Fruit fly (Drosophila melanogaster) whole organism, embryonic: ENCODE data around the gene CG33795.

Experiments
- Ada2b ChIP-seq: fragments of 200-800 bp; sonication (Bioruptor generic); IDR thresholded peaks from 2 replicates; pipeline ENCODE4 v1.3.6; 2022; ENCODE audit warnings: missing biosample characterization, missing genetic modification characterization
- Blimp-1 ChIP-seq: fragments of 200-800 bp; sonication (Bioruptor generic); optimal IDR thresholded peaks from 3 replicates; lab custom pipeline; 2018; ENCODE audit warnings: missing biosample characterization, missing genetic modification characterization, mild to moderate bottlenecking, moderate library complexity, missing genetic modification reagents
- Bteb2 ChIP-seq: fragments of 200-800 bp; sonication (Bioruptor generic); optimal IDR thresholded peaks from 2 replicates; lab custom pipeline; 2016; ENCODE audit warnings: missing biosample characterization, missing genetic modification characterization
- CG10274 ChIP-seq: fragments of 200-800 bp; sonication (Bioruptor generic); optimal IDR thresholded peaks from 3 replicates; lab custom pipeline; 2017; ENCODE audit warnings: missing biosample characterization, mild to moderate bottlenecking, missing genetic modification characterization
- CG11093 ChIP-seq: fragments of 200-800 bp; sonication (Bioruptor generic); IDR thresholded peaks from 3 replicates; pipeline ENCODE4 v1.3.6; 2022; ENCODE audit warnings: missing biosample characterization, missing genetic modification characterization
- CG12659 ChIP-seq: fragments of 200-800 bp; sonication (Bioruptor generic); optimal IDR thresholded peaks from 3 replicates; lab custom pipeline; 2017; ENCODE audit warnings: mild to moderate bottlenecking, missing biosample characterization, missing genetic modification reagents, missing genetic modification characterization
- CG14441 ChIP-seq: fragments of 200-800 bp; sonication (Bioruptor generic); IDR thresholded peaks from 2 replicates; pipeline ENCODE4 v1.3.6; 2022; ENCODE audit warnings: missing biosample characterization, missing genetic modification characterization
- CG16779 ChIP-seq: fragments of 200-800 bp; sonication (Bioruptor generic); IDR thresholded peaks from 2 replicates; pipeline ENCODE4 v1.3.6; 2022; ENCODE audit warnings: missing biosample characterization, missing genetic modification characterization
- CG16813 ChIP-seq: fragments of 200-800 bp; sonication (Bioruptor generic); IDR thresholded peaks from 3 replicates; pipeline ENCODE4 v1.3.6; 2022; ENCODE audit warnings: missing biosample characterization, missing genetic modification characterization; ENCODE audit not compliant: partially characterized antibody
- CG18764 ChIP-seq: fragments of 200-800 bp; sonication (Bioruptor generic); optimal IDR thresholded peaks from 3 replicates; lab custom pipeline; 2016; ENCODE audit warnings: missing biosample characterization, missing genetic modification characterization
- CG2678 ChIP-seq: fragments of 200-800 bp; sonication (Bioruptor generic); optimal IDR thresholded peaks from 3 replicates; lab custom pipeline; 2019; ENCODE audit warnings: missing biosample characterization, mild to moderate bottlenecking, missing genetic modification characterization, moderate library complexity
- CG30403 ChIP-seq: fragments of 200-800 bp; sonication (Bioruptor generic); optimal IDR thresholded peaks from 3 replicates; lab custom pipeline; 2016; ENCODE audit warnings: missing biosample characterization, missing genetic modification characterization
- CG34224 ChIP-seq: fragments of 200-800 bp; sonication (Bioruptor generic); IDR thresholded peaks from 3 replicates; pipeline ENCODE4 v1.3.6; 2022; ENCODE audit warnings: missing biosample characterization, missing genetic modification characterization; ENCODE audit not compliant: partially characterized antibody
- CG7745 ChIP-seq: fragments of 200-800 bp; sonication (Bioruptor generic); optimal IDR thresholded peaks from 2 replicates; lab custom pipeline; 2018; ENCODE audit warnings: missing biosample characterization, mild to moderate bottlenecking, missing genetic modification characterization, moderate library complexity
- CG7963 ChIP-seq: fragments of 200-800 bp; sonication (Bioruptor generic); IDR thresholded peaks from 3 replicates; pipeline ENCODE4 v1.3.6; 2022; ENCODE audit warnings: missing biosample characterization, missing genetic modification characterization; ENCODE audit not compliant: partially characterized antibody
- CG9727 ChIP-seq: fragments of 200-800 bp; sonication (Bioruptor generic); optimal IDR thresholded peaks from 3 replicates; lab custom pipeline; 2017; ENCODE audit warnings: missing biosample characterization, mild to moderate bottlenecking, missing genetic modification characterization
- CG9817 ChIP-seq: fragments of 200-800 bp; sonication (Bioruptor generic); optimal IDR thresholded peaks from 2 replicates; lab custom pipeline; 2018; ENCODE audit warnings: missing biosample characterization, mild to moderate bottlenecking, missing genetic modification characterization, moderate library complexity
- Dek ChIP-seq: fragments of 200-800 bp; sonication (Bioruptor generic); optimal IDR thresholded peaks from 3 replicates; lab custom pipeline; 2019; ENCODE audit warnings: missing biosample characterization, mild to moderate bottlenecking, missing genetic modification characterization, moderate library complexity
- Drgx ChIP-seq: fragments of 200-800 bp; sonication (Bioruptor generic); IDR thresholded peaks from 2 replicates; pipeline ENCODE4 v1.3.6; 2022; ENCODE audit warnings: missing biosample characterization, missing genetic modification characterization
- Fer3 ChIP-seq: fragments of 200-800 bp; sonication (Bioruptor generic); optimal IDR thresholded peaks from 2 replicates; lab custom pipeline; 2018; ENCODE audit warnings: missing biosample characterization, mild to moderate bottlenecking, missing genetic modification characterization, moderate library complexity
- Hr78 ChIP-seq, 2 experiments: fragments of 200-800 bp in 1 of 2; fragments of >200 bp in 1 of 2; sonication (Bioruptor generic) in 1 of 2; optimal IDR thresholded peaks; 2 replicates each; lab custom pipeline; 2017 to 2019; ENCODE audit warnings: missing biosample characterization in 2 of 2, missing genetic modification characterization in 2 of 2, mild to moderate bottlenecking in 1 of 2, moderate library complexity in 1 of 2
- Meics ChIP-seq: fragments of 200-800 bp; sonication (Bioruptor generic); optimal IDR thresholded peaks from 2 replicates; lab custom pipeline; 2017; ENCODE audit warnings: missing biosample characterization, mild to moderate bottlenecking, missing genetic modification characterization
- NK7.1 ChIP-seq: fragments of 200-800 bp; sonication (Bioruptor generic); optimal IDR thresholded peaks from 3 replicates; lab custom pipeline; 2016; ENCODE audit warnings: missing biosample characterization, missing genetic modification characterization
- Oli ChIP-seq: fragments of 200-800 bp; sonication (Bioruptor generic); optimal IDR thresholded peaks from 2 replicates; lab custom pipeline; 2018; ENCODE audit warnings: missing biosample characterization, mild to moderate bottlenecking, missing genetic modification characterization, moderate library complexity
- PHDP ChIP-seq: fragments of 200-800 bp; sonication (Bioruptor generic); optimal IDR thresholded peaks from 3 replicates; lab custom pipeline; 2018; ENCODE audit warnings: missing biosample characterization, mild to moderate bottlenecking, missing genetic modification characterization, moderate library complexity
- Sox102F ChIP-seq: fragments of 200-800 bp; sonication (Bioruptor generic); optimal IDR thresholded peaks from 2 replicates; lab custom pipeline; 2018; ENCODE audit warnings: missing biosample characterization, mild to moderate bottlenecking, missing genetic modification characterization, moderate library complexity
- Ssrp ChIP-seq: fragments of 200-800 bp; sonication (Bioruptor generic); optimal IDR thresholded peaks from 2 replicates; lab custom pipeline; 2018; ENCODE audit warnings: missing biosample characterization, mild to moderate bottlenecking, missing genetic modification characterization, moderate library complexity
- Trl ChIP-seq, 3 experiments: fragments of >200 bp in 2 of 3; fragments of 200-800 bp in 1 of 3; sonication (Bioruptor generic) in 1 of 3; optimal IDR thresholded peaks; 2 replicates in 1 of 3; 3 replicates in 2 of 3; lab custom pipeline; 2016 to 2017; ENCODE audit warnings: missing biosample characterization in 1 of 3, missing genetic modification characterization in 1 of 3
- aop ChIP-seq: fragments of 200-800 bp; sonication (Bioruptor generic); IDR thresholded peaks from 2 replicates; pipeline ENCODE4 v1.3.6; 2022; ENCODE audit warnings: missing biosample characterization, missing genetic modification characterization
- bigmax ChIP-seq: fragments of 200-800 bp; sonication (Bioruptor generic); optimal IDR thresholded peaks from 2 replicates; lab custom pipeline; 2018; ENCODE audit warnings: missing biosample characterization, mild to moderate bottlenecking, missing genetic modification characterization
- ci ChIP-seq: fragments of 200-800 bp; sonication (Bioruptor generic); IDR thresholded peaks from 3 replicates; pipeline ENCODE4 v1.3.6; 2022; ENCODE audit warnings: missing biosample characterization, missing genetic modification characterization
- corto ChIP-seq: fragments of 200-800 bp; sonication (Bioruptor generic); optimal IDR thresholded peaks from 2 replicates; lab custom pipeline; 2016; ENCODE audit warnings: missing biosample characterization, mild to moderate bottlenecking, missing genetic modification characterization, moderate library complexity
- da ChIP-seq: fragments of 200-800 bp; sonication (Bioruptor generic); optimal IDR thresholded peaks from 2 replicates; lab custom pipeline; 2016; ENCODE audit warnings: missing biosample characterization, missing genetic modification characterization
- fd64A ChIP-seq: fragments of 200-800 bp; sonication (Bioruptor generic); optimal IDR thresholded peaks from 3 replicates; lab custom pipeline; 2018; ENCODE audit warnings: missing biosample characterization, mild to moderate bottlenecking, missing genetic modification characterization
- gce ChIP-seq: fragments of 200-800 bp; sonication (Bioruptor generic); IDR thresholded peaks from 3 replicates; pipeline ENCODE4 v1.3.6; 2022; ENCODE audit warnings: missing biosample characterization, missing genetic modification characterization
- gcm ChIP-seq: fragments of 200-800 bp; sonication (Bioruptor generic); optimal IDR thresholded peaks from 2 replicates; lab custom pipeline; 2019; ENCODE audit warnings: missing biosample characterization, mild to moderate bottlenecking, missing genetic modification characterization, moderate library complexity
- gsb ChIP-seq: fragments of 200-800 bp; sonication (Bioruptor generic); IDR thresholded peaks from 2 replicates; pipeline ENCODE4 v1.3.6; 2022; ENCODE audit warnings: missing biosample characterization, missing genetic modification characterization
- gt ChIP-seq: fragments of 200-800 bp; sonication (Bioruptor generic); IDR thresholded peaks from 2 replicates; pipeline ENCODE4 v1.3.6; 2022; ENCODE audit warnings: missing biosample characterization, missing genetic modification characterization
- jumu ChIP-seq: fragments of 200-800 bp; sonication (Bioruptor generic); optimal IDR thresholded peaks from 3 replicates; lab custom pipeline; 2016; ENCODE audit warnings: missing biosample characterization, missing genetic modification characterization
- knrl ChIP-seq: fragments of 200-800 bp; sonication (Bioruptor generic); IDR thresholded peaks from 3 replicates; pipeline ENCODE4 v1.3.6; 2022; ENCODE audit warnings: missing biosample characterization, missing genetic modification characterization; ENCODE audit not compliant: partially characterized antibody
- mam ChIP-seq: fragments of 200-800 bp; sonication (Bioruptor generic); optimal IDR thresholded peaks from 3 replicates; lab custom pipeline; 2016; ENCODE audit warnings: missing biosample characterization, missing genetic modification characterization
- mirr ChIP-seq: fragments of 200-800 bp; sonication (Bioruptor generic); optimal IDR thresholded peaks from 3 replicates; lab custom pipeline; 2018; ENCODE audit warnings: missing biosample characterization, mild to moderate bottlenecking, missing genetic modification characterization
- repo ChIP-seq: fragments of 200-800 bp; sonication (Bioruptor generic); optimal IDR thresholded peaks from 2 replicates; lab custom pipeline; 2016; ENCODE audit warnings: missing biosample characterization, missing genetic modification characterization
- row ChIP-seq: fragments of 200-800 bp; sonication (Bioruptor generic); IDR thresholded peaks from 3 replicates; pipeline ENCODE4 v1.3.6; 2022; ENCODE audit warnings: missing biosample characterization, missing genetic modification characterization
- salm ChIP-seq: fragments of 200-800 bp; sonication (Bioruptor generic); optimal IDR thresholded peaks from 2 replicates; lab custom pipeline; 2018; ENCODE audit warnings: missing biosample characterization, mild to moderate bottlenecking, missing genetic modification characterization
- schlank ChIP-seq: fragments of 200-800 bp; sonication (Bioruptor generic); optimal IDR thresholded peaks from 2 replicates; lab custom pipeline; 2018; ENCODE audit warnings: missing biosample characterization, mild to moderate bottlenecking, missing genetic modification characterization
- sens ChIP-seq: fragments of 200-800 bp; sonication (Bioruptor generic); peaks from one replicate; lab custom pipeline; 2016; ENCODE audit warnings: missing biosample characterization, missing genetic modification characterization
- sisA ChIP-seq: fragments of 200-800 bp; sonication (Bioruptor generic); IDR thresholded peaks from 2 replicates; pipeline ENCODE4 v1.3.6; 2022; ENCODE audit warnings: missing biosample characterization, missing genetic modification characterization
- sob ChIP-seq: fragments of 200-800 bp; sonication (Bioruptor generic); IDR thresholded peaks from 2 replicates; pipeline ENCODE4 v1.3.6; 2022; ENCODE audit warnings: missing biosample characterization, missing genetic modification characterization
- ssp ChIP-seq: fragments of 200-800 bp; sonication (Bioruptor generic); IDR thresholded peaks from 2 replicates; pipeline ENCODE4 v1.3.6; 2022; ENCODE audit warnings: missing biosample characterization, missing genetic modification characterization
- tio ChIP-seq: fragments of 200-800 bp; sonication (Bioruptor generic); optimal IDR thresholded peaks from 2 replicates; lab custom pipeline; 2017; ENCODE audit warnings: missing biosample characterization, missing genetic modification characterization, inconsistent platforms

The CG33795 gene

DNA sequence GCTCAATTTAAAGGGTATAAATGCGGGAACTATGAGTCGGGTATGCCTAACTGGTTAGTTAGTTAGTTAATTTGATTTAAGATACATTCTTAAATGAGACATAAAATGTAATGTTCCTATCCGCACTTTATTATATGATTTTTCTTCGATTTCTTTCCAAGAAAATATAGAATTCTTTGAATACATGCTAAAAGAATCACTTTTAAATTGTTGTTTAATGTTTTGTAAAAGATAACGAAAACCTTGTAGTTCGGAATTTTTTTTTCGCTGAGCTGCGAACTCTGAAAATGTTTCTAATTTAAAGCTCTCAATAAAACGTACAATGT, 11.1 kb downstream of the CG33795 start (continued):
- TF ChIP-seq Oli (tag; lab: Kevin White, UChicago): peak; percentile 30
- TF ChIP-seq repo: no peak
- no peak for TF ChIP-seq mirr (GFP tag; lab: Kevin White, UChicago)
- peak; percentile 29 for TF ChIP-seq tio
- peak; percentile 22 for TF ChIP-seq Bteb2
- no peak for TF ChIP-seq Hr78 (GFP tag; optimal IDR thresholded peaks at IDR 0.05; lab: Kevin White, UChicago)
- TF ChIP-seq CG34224: no peak
- TF ChIP-seq CG7963 (GFP tag; lab: Robert Waterston, UW): no peak
- TF ChIP-seq da: no peak
- TF ChIP-seq CG18764 (GFP tag; lab: Kevin White, UChicago): no peak
- peak; percentile 14 for TF ChIP-seq CG9817
- no peak for TF ChIP-seq ci
- peak; percentile 44; the same call in 1 of the 3 replicates for TF ChIP-seq row (GFP tag; lab: Robert Waterston, UW)
- no peak for TF ChIP-seq CG16779 (GFP tag; lab: Robert Waterston, UW)
- no peak for TF ChIP-seq CG14441 (GFP tag; lab: Robert Waterston, UW)
- TF ChIP-seq jumu: no peak
- no peak for TF ChIP-seq fd64A (GFP tag; lab: Kevin White, UChicago)
- TF ChIP-seq corto (GFP tag; lab: Kevin White, UChicago): no peak
- no peak for TF ChIP-seq gt
- TF ChIP-seq sisA (GFP tag; lab: Robert Waterston, UW): no peak
- TF ChIP-seq CG12659 (GFP tag; lab: Kevin White, UChicago): peak; percentile 12
- no peak for TF ChIP-seq Ssrp (tag; lab: Kevin White, UChicago)
- no peak for TF ChIP-seq gce (GFP tag; lab: Robert Waterston, UW)
- TF ChIP-seq Blimp-1 (GFP tag; lab: Kevin White, UChicago): no peak
- peak; percentile 34 for TF ChIP-seq Meics (GFP tag; lab: Kevin White, UChicago)
- peak; percentile 35 for TF ChIP-seq CG30403 (GFP tag; lab: Kevin White, UChicago)
- TF ChIP-seq bigmax (GFP tag; lab: Kevin White, UChicago): no peak
- no peak for TF ChIP-seq Sox102F
- peak; percentile 11 for TF ChIP-seq CG10274 (GFP tag; lab: Kevin White, UChicago)
- TF ChIP-seq CG7745 (tag; lab: Kevin White, UChicago): no peak
- peak; percentile 21 for TF ChIP-seq schlank
- peak; percentile 65 for TF ChIP-seq sens (GFP tag; lab: Kevin White, UChicago)
- TF ChIP-seq gcm: no peak
- TF ChIP-seq knrl (GFP tag; lab: Robert Waterston, UW): no peak
- TF ChIP-seq CG2678 (tag; lab: Kevin White, UChicago): peak; percentile 58
- TF ChIP-seq sob (GFP tag; lab: Robert Waterston, UW): no peak
- no peak for TF ChIP-seq NK7.1 (GFP tag; lab: Kevin White, UChicago)
- TF ChIP-seq aop: no peak
- TF ChIP-seq salm (tag; lab: Kevin White, UChicago): no peak
- no peak for TF ChIP-seq Ada2b (GFP tag; lab: Robert Waterston, UW)
- TF ChIP-seq Dek (tag; lab: Kevin White, UChicago): no peak
- no peak for TF ChIP-seq CG11093 (GFP tag; lab: Robert Waterston, UW)
- no peak for TF ChIP-seq Trl (optimal IDR thresholded peaks at IDR 0.05; lab: Kevin White, UChicago)
- TF ChIP-seq Trl (GFP tag; optimal IDR thresholded peaks at IDR 0.05; lab: Kevin White, UChicago): no peak
- no peak for TF ChIP-seq CG16813 (GFP tag; lab: Robert Waterston, UW)
- peak; percentile 36 for TF ChIP-seq mam (GFP tag; lab: Kevin White, UChicago)
- peak; percentile 49 for TF ChIP-seq PHDP
- no peak for TF ChIP-seq CG9727 (GFP tag; lab: Kevin White, UChicago)
- TF ChIP-seq Drgx (GFP tag; lab: Robert Waterston, UW): no peak
- no peak for TF ChIP-seq ssp (GFP tag; lab: Robert Waterston, UW)
- no peak for TF ChIP-seq gsb (GFP tag; lab: Robert Waterston, UW)
- TF ChIP-seq Fer3 (tag; lab: Kevin White, UChicago): peak; percentile 6
